Fruit fly (Drosophila melanogaster): ENCODE results near the gene dnk.

- TF ChIP-seq Hey (tag; optimal IDR thresholded peaks at IDR 0.05) = no peak
- TF ChIP-seq CG8290 (GFP tag; optimal IDR thresholded peaks at IDR 0.05) = no peak
- peak in 1 of 2 experiments; percentile 26 for TF ChIP-seq CG8290 (tag; optimal IDR thresholded peaks at IDR 0.05)
- TF ChIP-seq Fer2 (tag; optimal IDR thresholded peaks at IDR 0.05) = no peak
- no peak for TF ChIP-seq CG8478 (optimal IDR thresholded peaks at IDR 0.05)
- TF ChIP-seq nerfin-2 (GFP tag; IDR thresholded peaks at IDR 0.05; ENCODE audit: partially characterized antibody) = no peak
- TF ChIP-seq h (optimal IDR thresholded peaks at IDR 0.05) = no peak
- TF ChIP-seq Hr78 (GFP tag; optimal IDR thresholded peaks at IDR 0.05) = no peak
- TF ChIP-seq CG33213 (GFP tag; optimal IDR thresholded peaks at IDR 0.05) = no peak
- no peak for TF ChIP-seq CG13296 (GFP tag; optimal IDR thresholded peaks at IDR 0.05)
Measured at dm6 chr3R:19014027-19014426, 33.2 kb downstream of the dnk start.

All from whole organism, embryonic.